Fruit fly (Drosophila melanogaster) whole organism, embryonic: Measurements from ENCODE around the gene CG44044.

Experiments used
- CG10462 ChIP-seq: fragments of 200-800 bp; sonication (Bioruptor generic); optimal IDR thresholded peaks from 2 replicates; lab custom pipeline; 2016; ENCODE audit warnings: missing biosample characterization, missing genetic modification characterization
- CG8478 ChIP-seq: fragments of >200 bp; optimal IDR thresholded peaks from 2 replicates; lab custom pipeline; 2018
- HLH3B ChIP-seq: fragments of 200-800 bp; sonication (Bioruptor generic); IDR thresholded peaks from 2 replicates; pipeline ENCODE4 v1.3.6; 2022; ENCODE audit warnings: missing biosample characterization, missing genetic modification characterization
- Oli ChIP-seq: fragments of 200-800 bp; sonication (Bioruptor generic); optimal IDR thresholded peaks from 2 replicates; lab custom pipeline; 2018; ENCODE audit warnings: missing biosample characterization, mild to moderate bottlenecking, missing genetic modification characterization, moderate library complexity
- gce ChIP-seq: fragments of 200-800 bp; sonication (Bioruptor generic); IDR thresholded peaks from 3 replicates; pipeline ENCODE4 v1.3.6; 2022; ENCODE audit warnings: missing biosample characterization, missing genetic modification characterization
- mld ChIP-seq: fragments of 200-800 bp; sonication (Bioruptor generic); IDR thresholded peaks from 3 replicates; pipeline ENCODE4 v1.3.6; 2022; ENCODE audit warnings: missing biosample characterization, missing genetic modification characterization; ENCODE audit not compliant: partially characterized antibody

DNA sequence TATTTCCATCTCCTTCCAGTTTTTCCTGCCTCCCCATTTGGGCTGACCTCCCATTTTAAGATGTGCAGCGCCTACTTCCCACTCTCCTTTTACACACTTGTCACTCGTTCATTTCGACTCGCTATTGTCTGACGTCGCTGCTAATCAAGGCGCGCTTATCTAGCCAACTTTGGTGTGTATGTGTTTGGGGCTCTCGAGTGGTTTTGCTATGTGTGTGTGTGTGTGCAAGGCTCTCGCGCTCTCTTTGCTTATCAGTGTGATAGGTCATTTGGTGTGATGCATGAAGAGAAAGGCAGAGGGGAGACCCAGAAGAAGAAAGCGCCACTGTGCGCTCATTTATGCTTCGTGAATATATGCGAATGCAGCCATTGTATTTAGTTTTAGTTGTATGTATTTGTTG is 36.7 kb upstream of the CG44044 start:
- no peak for TF ChIP-seq gce (GFP tag; lab: Robert Waterston, UW)
- no peak for TF ChIP-seq HLH3B (GFP tag; lab: Robert Waterston, UW)
- TF ChIP-seq CG10462 (GFP tag; lab: Kevin White, UChicago) = no peak
- TF ChIP-seq mld = no peak
- TF ChIP-seq CG8478 (lab: Kevin White, UChicago) = no peak
- TF ChIP-seq Oli (tag; lab: Kevin White, UChicago) = no peak
